Fruit fly (Drosophila melanogaster): ENCODE measurements around the gene 5-HT2A.
A peak's percentile ranks its signal among the peaks of the same experiment; 100 is the strongest.

The 5-HT2A gene

DNA sequence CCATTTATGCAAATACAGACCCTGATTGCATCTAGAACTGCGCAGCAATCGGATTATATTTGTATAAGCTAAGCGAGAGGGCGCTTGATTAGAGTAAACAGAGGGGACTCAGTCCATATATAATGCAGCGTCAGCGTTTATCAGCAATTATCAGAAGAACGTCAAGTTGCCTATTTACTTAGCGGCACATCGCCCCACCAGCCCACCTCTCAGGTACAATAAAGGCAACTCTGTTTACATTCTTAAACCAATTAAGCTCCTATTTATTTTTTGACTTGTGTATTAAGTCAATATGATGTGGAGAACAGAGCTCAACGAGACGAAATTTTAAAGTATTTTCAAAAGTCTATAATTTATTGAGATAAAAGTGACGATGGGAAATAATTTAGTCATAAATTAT is 52.3 kb downstream of the 5-HT2A start (continued):
- peak; percentile 34 for TF ChIP-seq CG4707 (GFP tag; optimal IDR thresholded peaks at IDR 0.05)
- no peak for TF ChIP-seq jigr1 (GFP tag; IDR thresholded peaks at IDR 0.05)
- no peak for TF ChIP-seq sc (optimal IDR thresholded peaks at IDR 0.05)
- TF ChIP-seq sc (GFP tag; optimal IDR thresholded peaks at IDR 0.05): peak; percentile 80
- peak; percentile 72 for TF ChIP-seq sr (GFP tag; IDR thresholded peaks at IDR 0.05)
- TF ChIP-seq sens (GFP tag): peak; percentile 94
- peak; percentile 83 for TF ChIP-seq fd96Cb (tag; optimal IDR thresholded peaks at IDR 0.05)
- no peak for TF ChIP-seq CG4404 (GFP tag; IDR thresholded peaks at IDR 0.05)
- peak; percentile 80 for TF ChIP-seq caup (GFP tag; optimal IDR thresholded peaks at IDR 0.05; ENCODE audit: severe bottlenecking)
- TF ChIP-seq CG14710 (tag; optimal IDR thresholded peaks at IDR 0.05): peak; percentile 92
- no peak for TF ChIP-seq ham (GFP tag; IDR thresholded peaks at IDR 0.05)
- peak; percentile 85 for TF ChIP-seq Side (GFP tag; optimal IDR thresholded peaks at IDR 0.05)
- no peak for TF ChIP-seq Hsf (GFP tag; optimal IDR thresholded peaks at IDR 0.05)
- TF ChIP-seq tgo (GFP tag; IDR thresholded peaks at IDR 0.05): peak; percentile 47; the same call in 2 of the 3 replicates
- TF ChIP-seq CG15601 (tag; optimal IDR thresholded peaks at IDR 0.05): peak; percentile 48
- peak; percentile 74 for TF ChIP-seq CG17829 (tag; optimal IDR thresholded peaks at IDR 0.05)
- peak; percentile 56 for TF ChIP-seq CG11247 (GFP tag; IDR thresholded peaks at IDR 0.05)
- TF ChIP-seq sim (GFP tag; IDR thresholded peaks at IDR 0.05): peak; percentile 84
- peak; percentile 66; the same call in 1 of the 2 replicates for TF ChIP-seq Rfx (GFP tag; IDR thresholded peaks at IDR 0.05)
- peak; percentile 37; the same call in 1 of the 3 replicates for TF ChIP-seq CG11560 (tag; IDR thresholded peaks at IDR 0.05)
- no peak for TF ChIP-seq CG7786 (GFP tag; optimal IDR thresholded peaks at IDR 0.05)
- peak; percentile 26 for TF ChIP-seq HmgD (GFP tag; optimal IDR thresholded peaks at IDR 0.05)
- no peak for TF ChIP-seq HmgZ (tag; optimal IDR thresholded peaks at IDR 0.05)
- TF ChIP-seq wek (GFP tag; optimal IDR thresholded peaks at IDR 0.05): peak; percentile 88
- TF ChIP-seq hkb (optimal IDR thresholded peaks at IDR 0.05): no peak
- TF ChIP-seq hkb (GFP tag; IDR thresholded peaks at IDR 0.05): peak; percentile 90
- TF ChIP-seq onecut (GFP tag; IDR thresholded peaks at IDR 0.05): peak; percentile 89
- TF ChIP-seq maf-S (GFP tag; optimal IDR thresholded peaks at IDR 0.05): peak; percentile 71
- TF ChIP-seq Dp (GFP tag; optimal IDR thresholded peaks at IDR 0.05): no peak
- peak; percentile 58; the same call in 1 of the 2 replicates for TF ChIP-seq CG17612 (GFP tag; IDR thresholded peaks at IDR 0.05)
- peak; percentile 90 for TF ChIP-seq bcd (GFP tag; optimal IDR thresholded peaks at IDR 0.05)
- TF ChIP-seq CG11695 (GFP tag; IDR thresholded peaks at IDR 0.05): peak; percentile 85
- peak; percentile 78 for TF ChIP-seq unpg (GFP tag; optimal IDR thresholded peaks at IDR 0.05)
- TF ChIP-seq fd102C (GFP tag; optimal IDR thresholded peaks at IDR 0.05): peak; percentile 18
- peak; percentile 76 for TF ChIP-seq CG10147 (GFP tag; optimal IDR thresholded peaks at IDR 0.05)
- peak; percentile 80 for TF ChIP-seq D19A (tag; optimal IDR thresholded peaks at IDR 0.05)
- TF ChIP-seq pb (GFP tag; optimal IDR thresholded peaks at IDR 0.05): peak; percentile 84
- peak; percentile 84 for TF ChIP-seq CG3281 (GFP tag; optimal IDR thresholded peaks at IDR 0.05)
- TF ChIP-seq CG11398 (GFP tag; optimal IDR thresholded peaks at IDR 0.05): peak; percentile 35
- TF ChIP-seq CG12769 (tag; optimal IDR thresholded peaks at IDR 0.05): no peak
- no peak for TF ChIP-seq D19B (GFP tag; optimal IDR thresholded peaks at IDR 0.05)
- peak; percentile 53; the same call in 1 of the 3 replicates for TF ChIP-seq ase (GFP tag; IDR thresholded peaks at IDR 0.05)
- peak; percentile 6 for TF ChIP-seq vfl (GFP tag; optimal IDR thresholded peaks at IDR 0.05)
- no peak for TF ChIP-seq odd (GFP tag; optimal IDR thresholded peaks at IDR 0.05)
- TF ChIP-seq Vsx1 (GFP tag; optimal IDR thresholded peaks at IDR 0.05): peak; percentile 98
- TF ChIP-seq CG7745 (tag; optimal IDR thresholded peaks at IDR 0.05): no peak
- peak; percentile 73 for TF ChIP-seq CG6765 (GFP tag; optimal IDR thresholded peaks at IDR 0.05)
- TF ChIP-seq mld (GFP tag; IDR thresholded peaks at IDR 0.05; ENCODE audit: partially characterized antibody): no peak
- TF ChIP-seq gfzf (GFP tag; optimal IDR thresholded peaks at IDR 0.05): no peak
- TF ChIP-seq CG12219 (GFP tag; optimal IDR thresholded peaks at IDR 0.05): no peak
- TF ChIP-seq CG7372 (GFP tag; IDR thresholded peaks at IDR 0.05): no peak
- no peak for TF ChIP-seq MBD-R2 (GFP tag; IDR thresholded peaks at IDR 0.05)
